Fruit fly (Drosophila melanogaster) whole organism, adult: ENCODE data around the gene CG42535.

ENCODE experiments used
- CG11617 ChIP-seq: fragments of 200-800 bp; sonication (Bioruptor generic); optimal IDR thresholded peaks from 2 replicates; lab custom pipeline; 2017; ENCODE audit warnings: mild to moderate bottlenecking, missing biosample characterization, missing genetic modification reagents, missing genetic modification characterization
- CG12768 ChIP-seq: fragments of 200-800 bp; sonication (Bioruptor generic); optimal IDR thresholded peaks from 2 replicates; lab custom pipeline; 2017; ENCODE audit warnings: missing biosample characterization, missing genetic modification characterization, mild to moderate bottlenecking, moderate library complexity, missing genetic modification reagents
- CG14711 ChIP-seq: fragments of 200-800 bp; sonication (Bioruptor generic); optimal IDR thresholded peaks from 2 replicates; lab custom pipeline; 2018; ENCODE audit warnings: missing biosample characterization, mild to moderate bottlenecking, missing genetic modification characterization, moderate library complexity
- CG1620 ChIP-seq: fragments of 200-800 bp; sonication (Bioruptor generic); optimal IDR thresholded peaks from 2 replicates; lab custom pipeline; 2016; ENCODE audit warnings: missing biosample characterization, missing genetic modification characterization
- CG33017 ChIP-seq: fragments of 200-800 bp; sonication (Bioruptor generic); optimal IDR thresholded peaks from 2 replicates; lab custom pipeline; 2018; ENCODE audit warnings: missing biosample characterization, mild to moderate bottlenecking, missing genetic modification characterization, moderate library complexity
- CG5204 ChIP-seq: fragments of 200-800 bp; sonication (Bioruptor generic); optimal IDR thresholded peaks from 2 replicates; lab custom pipeline; 2016; ENCODE audit warnings: missing biosample characterization, missing genetic modification characterization
- CG7045 ChIP-seq: fragments of 200-800 bp; sonication (Bioruptor generic); optimal IDR thresholded peaks from 2 replicates; lab custom pipeline; 2017; ENCODE audit warnings: missing biosample characterization, mild to moderate bottlenecking, missing genetic modification characterization
- CG7101 ChIP-seq: fragments of 200-800 bp; sonication (Bioruptor generic); optimal IDR thresholded peaks from 2 replicates; lab custom pipeline; 2018; ENCODE audit warnings: missing biosample characterization, mild to moderate bottlenecking, missing genetic modification characterization, moderate library complexity
- Clk ChIP-seq: fragments of 200-800 bp; sonication (Bioruptor generic); optimal IDR thresholded peaks from 2 replicates; lab custom pipeline; 2017; ENCODE audit warnings: missing biosample characterization, missing genetic modification characterization
- Crg-1 ChIP-seq: fragments of 200-800 bp; sonication (Bioruptor generic); optimal IDR thresholded peaks from 2 replicates; lab custom pipeline; 2016; ENCODE audit warnings: missing biosample characterization, missing genetic modification characterization
- Hr96 ChIP-seq: fragments of 200-800 bp; sonication (Bioruptor generic); optimal IDR thresholded peaks from 2 replicates; lab custom pipeline; 2016; ENCODE audit warnings: missing biosample characterization, missing genetic modification characterization
- Mnt ChIP-seq: fragments of 200-800 bp; sonication (Bioruptor generic); optimal IDR thresholded peaks from 2 replicates; lab custom pipeline; 2016; ENCODE audit warnings: missing biosample characterization, mild to moderate bottlenecking, missing genetic modification characterization
- bab1 ChIP-seq: fragments of 200-800 bp; sonication (Bioruptor generic); optimal IDR thresholded peaks from 3 replicates; lab custom pipeline; 2019; ENCODE audit warnings: missing biosample characterization, mild to moderate bottlenecking, missing genetic modification characterization, moderate library complexity
- cic ChIP-seq: fragments of 200-800 bp; sonication (Bioruptor generic); optimal IDR thresholded peaks from 2 replicates; lab custom pipeline; 2017; ENCODE audit warnings: missing biosample characterization, mild to moderate bottlenecking, missing genetic modification characterization, moderate library complexity
- cnc ChIP-seq, 2 experiments: fragments of >200 bp; optimal IDR thresholded peaks; 2 replicates each; lab custom pipeline; 2017
- kay ChIP-seq: fragments of 200-800 bp; sonication (Bioruptor generic); peaks from one replicate; lab custom pipeline; 2016; ENCODE audit warnings: missing biosample characterization, missing genetic modification characterization, borderline replicate concordance
- ovo ChIP-seq: fragments of 200-800 bp; sonication (Bioruptor generic); optimal IDR thresholded peaks from 2 replicates; lab custom pipeline; 2016; ENCODE audit warnings: missing biosample characterization, missing genetic modification characterization
- pad ChIP-seq: fragments of 200-800 bp; sonication (Bioruptor generic); optimal IDR thresholded peaks from 3 replicates; lab custom pipeline; 2017; ENCODE audit warnings: missing biosample characterization, missing genetic modification characterization, mild to moderate bottlenecking, moderate library complexity, missing genetic modification reagents
- tj ChIP-seq: fragments of 200-800 bp; sonication (Bioruptor generic); optimal IDR thresholded peaks from 3 replicates; lab custom pipeline; 2017; ENCODE audit warnings: missing biosample characterization, mild to moderate bottlenecking, missing genetic modification characterization, moderate library complexity
- toe ChIP-seq: fragments of 200-800 bp; sonication (Bioruptor generic); optimal IDR thresholded peaks from 2 replicates; lab custom pipeline; 2016; ENCODE audit warnings: missing biosample characterization, missing genetic modification characterization

CG42535 gene

DNA sequence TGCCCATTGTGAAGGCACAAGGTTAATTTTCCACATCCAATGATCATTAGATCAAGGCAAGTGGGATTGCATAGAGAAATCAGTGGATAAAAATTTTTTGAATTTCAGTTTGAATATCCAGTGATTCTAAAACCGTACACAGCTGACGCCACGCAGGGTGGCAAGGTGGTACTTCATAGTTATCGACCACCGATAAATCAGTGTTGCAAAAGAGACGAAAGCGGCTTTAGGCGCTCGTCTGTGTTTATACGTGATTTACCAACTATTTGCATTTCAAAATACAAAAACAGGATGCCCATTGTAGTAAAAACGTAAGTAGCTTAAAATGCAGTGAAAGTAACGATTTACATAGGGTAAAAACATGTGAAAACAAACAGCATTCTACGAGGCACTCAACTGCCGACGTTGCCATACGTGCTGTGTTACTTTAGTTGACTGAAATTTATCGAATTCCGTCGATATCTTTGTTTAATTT lies at the start of gene CG42535, which contains the start of the genes CG34001 and hay:
Gene CG42535, minus strand, starts transcription at position 51 of the 475 bp plus-strand sequence.
Gene CG34001, plus strand, starts transcription at position 195 of the 475 bp plus-strand sequence.
Gene hay, plus strand, starts transcription at position 195 of the 475 bp plus-strand sequence.
- TF ChIP-seq Clk (GFP tag; lab: Kevin White, UChicago) (no peak), CG14711 (peak; percentile 4), toe (GFP tag; lab: Kevin White, UChicago) (no peak), CG1620 (GFP tag; lab: Kevin White, UChicago) (no peak), CG5204 (no peak), cnc (optimal IDR thresholded peaks at IDR 0.05; lab: Kevin White, UChicago) (no peak), CG11617 (GFP tag; lab: Kevin White, UChicago) (no peak), CG33017 (tag; lab: Kevin White, UChicago) (no peak), bab1 (peak; percentile 24), pad (GFP tag; lab: Kevin White, UChicago) (peak; percentile 16), Hr96 (GFP tag; lab: Kevin White, UChicago) (peak; percentile 1), CG7045 (GFP tag; lab: Kevin White, UChicago) (no peak), Mnt (GFP tag; lab: Kevin White, UChicago) (no peak), CG7101 (tag; lab: Kevin White, UChicago) (peak; percentile 11), cic (GFP tag; lab: Kevin White, UChicago) (no peak), kay (GFP tag; lab: Kevin White, UChicago) (no peak), tj (GFP tag; lab: Kevin White, UChicago) (no peak), CG12768 (GFP tag; lab: Kevin White, UChicago) (no peak), ovo (no peak), Crg-1 (GFP tag; lab: Kevin White, UChicago) (no peak)

dm6 chr3L:10680177-10680576 lies 49.4 kb upstream of the CG42535 start:
- TF ChIP-seq kay (GFP tag; lab: Kevin White, UChicago) (peak; percentile 93), CG1620 (GFP tag; lab: Kevin White, UChicago) (no peak), bab1 (no peak)

DNA sequence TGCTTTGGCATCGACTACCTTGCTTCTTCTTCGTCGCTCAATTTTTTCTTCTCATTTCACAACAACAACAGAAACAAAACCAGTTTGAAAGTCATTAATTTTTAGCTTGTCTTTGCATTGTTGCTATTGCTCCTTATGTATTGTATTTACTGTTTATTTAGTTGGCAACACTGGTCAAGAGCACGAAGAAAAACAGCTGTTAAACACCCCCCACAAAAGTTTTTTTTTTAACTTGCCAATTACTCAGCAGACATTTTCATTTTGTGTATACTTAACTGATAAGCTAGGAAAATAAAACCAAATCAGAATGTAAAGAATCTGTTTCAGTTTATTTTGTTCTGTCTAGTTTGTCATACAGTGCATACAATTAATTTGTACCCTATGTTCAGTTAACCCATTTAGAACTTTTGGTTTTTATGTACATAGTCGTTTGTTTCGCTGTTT lies 49.0 kb upstream of the CG42535 start:
- TF ChIP-seq Clk (GFP tag; lab: Kevin White, UChicago) (no peak), cic (GFP tag; lab: Kevin White, UChicago) (no peak), pad (GFP tag; lab: Kevin White, UChicago) (no peak), CG5204 (no peak), ovo (no peak), cnc (optimal IDR thresholded peaks at IDR 0.05; lab: Kevin White, UChicago) (no peak), CG14711 (peak; percentile 20), kay (GFP tag; lab: Kevin White, UChicago) (no peak), CG7101 (tag; lab: Kevin White, UChicago) (peak; percentile 7), bab1 (no peak), CG7045 (GFP tag; lab: Kevin White, UChicago) (no peak), CG1620 (GFP tag; lab: Kevin White, UChicago) (no peak), tj (GFP tag; lab: Kevin White, UChicago) (peak; percentile 11), CG12768 (GFP tag; lab: Kevin White, UChicago) (no peak), Crg-1 (GFP tag; lab: Kevin White, UChicago) (no peak), toe (GFP tag; lab: Kevin White, UChicago) (no peak)

DNA sequence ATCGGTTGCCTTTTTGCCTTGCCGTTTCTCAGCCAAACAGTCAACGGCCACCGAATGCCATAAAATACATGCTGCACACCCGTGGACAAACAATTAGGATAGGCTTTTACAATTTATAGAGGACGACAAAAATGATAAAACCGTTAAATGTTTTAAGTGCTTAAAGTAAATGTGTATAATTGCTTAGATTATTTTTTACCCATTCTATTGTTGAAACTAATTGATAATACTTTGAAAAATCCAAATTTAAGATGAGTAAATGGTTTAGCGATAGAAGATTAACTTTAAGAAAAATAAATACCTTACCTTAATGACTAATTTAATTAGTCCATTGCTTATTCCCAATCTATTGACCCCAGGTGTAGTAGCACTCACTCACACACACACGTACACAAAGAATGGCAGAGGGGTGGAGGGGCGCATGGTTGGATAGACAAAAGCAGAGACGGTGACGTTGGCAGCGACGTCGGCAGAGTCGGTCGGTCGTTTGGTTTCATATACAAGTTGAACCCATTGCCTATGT lies 47.9 kb upstream of the CG42535 start:
- TF ChIP-seq kay (GFP tag; lab: Kevin White, UChicago) (no peak), CG1620 (GFP tag; lab: Kevin White, UChicago) (peak; percentile 72), toe (GFP tag; lab: Kevin White, UChicago) (peak; percentile 86), CG5204 (peak; percentile 94), CG14711 (peak; percentile 82), tj (GFP tag; lab: Kevin White, UChicago) (peak; percentile 78), CG7101 (tag; lab: Kevin White, UChicago) (peak; percentile 95), pad (GFP tag; lab: Kevin White, UChicago) (peak; percentile 83), cic (GFP tag; lab: Kevin White, UChicago) (peak; percentile 48), CG7045 (GFP tag; lab: Kevin White, UChicago) (peak; percentile 96), Crg-1 (GFP tag; lab: Kevin White, UChicago) (peak; percentile 78), CG12768 (GFP tag; lab: Kevin White, UChicago) (peak; percentile 89), CG11617 (GFP tag; lab: Kevin White, UChicago) (peak; percentile 95), Clk (GFP tag; lab: Kevin White, UChicago) (peak; percentile 85), bab1 (peak; percentile 96), ovo (peak; percentile 78), Hr96 (GFP tag; lab: Kevin White, UChicago) (peak; percentile 89), cnc (optimal IDR thresholded peaks at IDR 0.05; lab: Kevin White, UChicago) (no peak), CG33017 (tag; lab: Kevin White, UChicago) (peak; percentile 96), Mnt (GFP tag; lab: Kevin White, UChicago) (peak; percentile 75)

dm6 chr3L:10677816-10678215 lies 47.1 kb upstream of the CG42535 start:
- no peak for TF ChIP-seq cic (GFP tag; lab: Kevin White, UChicago)
- TF ChIP-seq cnc (optimal IDR thresholded peaks at IDR 0.05; lab: Kevin White, UChicago): no peak
- TF ChIP-seq CG7045 (GFP tag; lab: Kevin White, UChicago): no peak
- no peak for TF ChIP-seq CG1620 (GFP tag; lab: Kevin White, UChicago)
- no peak for TF ChIP-seq CG5204
- peak; percentile 20 for TF ChIP-seq kay (GFP tag; lab: Kevin White, UChicago)
